1 fruit fly cellular context compared by ENCODE assay signal in the genomic region with DNA sequence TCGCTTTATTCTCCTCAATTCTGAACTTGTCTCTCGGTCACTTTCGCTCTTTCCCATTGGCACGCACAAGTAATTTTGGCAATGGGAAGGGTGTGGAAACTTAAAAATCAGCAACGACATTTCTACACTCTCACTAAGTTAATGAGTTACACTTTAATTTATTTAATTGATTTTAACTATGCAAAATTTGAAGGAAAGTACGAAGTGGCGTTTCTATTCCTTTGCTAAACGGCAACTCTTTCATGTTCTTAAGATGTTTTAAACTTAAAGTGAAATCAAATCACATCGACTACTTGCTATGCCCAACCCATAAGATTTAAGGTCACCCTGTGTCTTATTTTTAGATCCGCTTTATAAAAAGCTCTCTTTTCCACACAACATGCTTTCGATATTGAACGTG.
TF ChIP-seq lines count a peak whose summit lies in the region.

No protein-coding gene starts in this region.

TF ChIP-seq in whole organism, embryonic, 481 proteins besides CTCF, POLR2A, EP300 and RAD21 (continued from another document):
- TF ChIP-seq CG5953 (GFP tag; IDR thresholded peaks at IDR 0.05; lab: Robert Waterston, UW), result 0 out of 2 replicates have a peak, but pooled peaks have one; percentile 8
- 0 out of 3 replicates have a peak, but pooled peaks have one; percentile 25 for TF ChIP-seq Mrtf (GFP tag; IDR thresholded peaks at IDR 0.05; lab: Robert Waterston, UW)
- no peak for TF ChIP-seq Side (GFP tag; optimal IDR thresholded peaks at IDR 0.05; lab: Kevin White, UChicago)
- TF ChIP-seq CG10274 (GFP tag; optimal IDR thresholded peaks at IDR 0.05; lab: Kevin White, UChicago), result no peak
- peak; percentile 72 for TF ChIP-seq Fer1 (GFP tag; optimal IDR thresholded peaks at IDR 0.05; lab: Kevin White, UChicago)
- peak; percentile 52 for TF ChIP-seq cwo (GFP tag; optimal IDR thresholded peaks at IDR 0.05; lab: Kevin White, UChicago)
- TF ChIP-seq CG14014 (GFP tag; IDR thresholded peaks at IDR 0.05; lab: Robert Waterston, UW), result peak; percentile 46; the same call in 1 of the 2 replicates
- TF ChIP-seq Sox100B (GFP tag; optimal IDR thresholded peaks at IDR 0.05; lab: Kevin White, UChicago), result peak; percentile 27
- no peak for TF ChIP-seq klu (GFP tag; IDR thresholded peaks at IDR 0.05; lab: Robert Waterston, UW)
- peak; percentile 62 for TF ChIP-seq CG30403 (GFP tag; optimal IDR thresholded peaks at IDR 0.05; lab: Kevin White, UChicago)
- TF ChIP-seq prd (optimal IDR thresholded peaks at IDR 0.05; lab: Kevin White, UChicago), result no peak
- TF ChIP-seq prd (GFP tag; IDR thresholded peaks at IDR 0.05; lab: Robert Waterston, UW), result peak; percentile 64; the same call in 2 of the 3 replicates
- peak; percentile 23 for TF ChIP-seq Antp (GFP tag; optimal IDR thresholded peaks at IDR 0.05; lab: Kevin White, UChicago)
- TF ChIP-seq da (GFP tag; optimal IDR thresholded peaks at IDR 0.05; lab: Kevin White, UChicago), result no peak
- no peak for TF ChIP-seq Ets97D (GFP tag; optimal IDR thresholded peaks at IDR 0.05; lab: Kevin White, UChicago)
- TF ChIP-seq CG15601 (tag; optimal IDR thresholded peaks at IDR 0.05; lab: Kevin White, UChicago), result no peak
- TF ChIP-seq crc (GFP tag; optimal IDR thresholded peaks at IDR 0.05; lab: Kevin White, UChicago), result peak; percentile 17
- TF ChIP-seq CG13775 (GFP tag; optimal IDR thresholded peaks at IDR 0.05; lab: Kevin White, UChicago), result peak; percentile 8
- TF ChIP-seq org-1 (GFP tag; optimal IDR thresholded peaks at IDR 0.05; lab: Kevin White, UChicago), result peak; percentile 23
- no peak for TF ChIP-seq Mes4 (GFP tag; optimal IDR thresholded peaks at IDR 0.05; lab: Kevin White, UChicago)
- TF ChIP-seq CG10543 (GFP tag; optimal IDR thresholded peaks at IDR 0.05; lab: Kevin White, UChicago), result peak; percentile 41
- peak; percentile 5 for TF ChIP-seq CG17829 (tag; optimal IDR thresholded peaks at IDR 0.05; lab: Kevin White, UChicago)
- peak; percentile 57; the same call in 2 of the 3 replicates for TF ChIP-seq CG14050 (GFP tag; IDR thresholded peaks at IDR 0.05; lab: Robert Waterston, UW)
- no peak for TF ChIP-seq CG11456 (GFP tag; IDR thresholded peaks at IDR 0.05; lab: Robert Waterston, UW)
- TF ChIP-seq CG11695 (GFP tag; IDR thresholded peaks at IDR 0.05; lab: Robert Waterston, UW), result peak; percentile 58; the same call in 1 of the 3 replicates
- 0 out of 3 replicates have a peak, but pooled peaks have one; percentile 46 for TF ChIP-seq ci (GFP tag; IDR thresholded peaks at IDR 0.05; lab: Robert Waterston, UW)
- 0 out of 4 replicates have a peak, but pooled peaks have one; percentile 29 for TF ChIP-seq chinmo (GFP tag; IDR thresholded peaks at IDR 0.05; lab: Robert Waterston, UW; ENCODE audit: partially characterized antibody)
- no peak for TF ChIP-seq CG10959 (GFP tag; IDR thresholded peaks at IDR 0.05; lab: Robert Waterston, UW)
- TF ChIP-seq CG8290 (GFP tag; optimal IDR thresholded peaks at IDR 0.05; lab: Kevin White, UChicago), result no peak
- TF ChIP-seq CG8290 (tag; optimal IDR thresholded peaks at IDR 0.05; lab: Kevin White, UChicago), result no peak
- peak; percentile 60; the same call in 1 of the 2 replicates for TF ChIP-seq seq (GFP tag; IDR thresholded peaks at IDR 0.05; lab: Robert Waterston, UW)
- TF ChIP-seq fd96Cb (tag; optimal IDR thresholded peaks at IDR 0.05; lab: Kevin White, UChicago), result peak; percentile 40
- 0 out of 2 replicates have a peak, but pooled peaks have one; percentile 19 for TF ChIP-seq CG6272 (GFP tag; IDR thresholded peaks at IDR 0.05; lab: Robert Waterston, UW)
- peak; percentile 71; the same call in 2 of the 3 replicates for TF ChIP-seq Dbx (GFP tag; IDR thresholded peaks at IDR 0.05; lab: Robert Waterston, UW)
- no peak for TF ChIP-seq bowl (GFP tag; IDR thresholded peaks at IDR 0.05; lab: Robert Waterston, UW)
- no peak for TF ChIP-seq CG9797 (GFP tag; optimal IDR thresholded peaks at IDR 0.05; lab: Kevin White, UChicago)
- peak; percentile 8 for TF ChIP-seq CG3163 (GFP tag; optimal IDR thresholded peaks at IDR 0.05; lab: Kevin White, UChicago)
- TF ChIP-seq CG12769 (tag; optimal IDR thresholded peaks at IDR 0.05; lab: Kevin White, UChicago), result peak; percentile 45
- peak; percentile 65 for TF ChIP-seq CoRest (tag; optimal IDR thresholded peaks at IDR 0.05; lab: Kevin White, UChicago)
- peak; percentile 45 for TF ChIP-seq HLH3B (GFP tag; IDR thresholded peaks at IDR 0.05; lab: Robert Waterston, UW)
- TF ChIP-seq mam (GFP tag; optimal IDR thresholded peaks at IDR 0.05; lab: Kevin White, UChicago), result peak; percentile 62
- no peak for TF ChIP-seq Jarid2 (GFP tag; optimal IDR thresholded peaks at IDR 0.05; lab: Kevin White, UChicago)
- peak; percentile 2 for TF ChIP-seq ATbp (GFP tag; optimal IDR thresholded peaks at IDR 0.05; lab: Kevin White, UChicago)
- no peak for TF ChIP-seq trh (GFP tag; optimal IDR thresholded peaks at IDR 0.05; lab: Kevin White, UChicago)
- TF ChIP-seq CG8478 (optimal IDR thresholded peaks at IDR 0.05; lab: Kevin White, UChicago), result no peak
- TF ChIP-seq Sox102F (GFP tag; optimal IDR thresholded peaks at IDR 0.05; lab: Kevin White, UChicago), result peak; percentile 71
- no peak for TF ChIP-seq CG13123 (GFP tag; optimal IDR thresholded peaks at IDR 0.05; lab: Kevin White, UChicago)
- peak; percentile 6 for TF ChIP-seq YL-1 (GFP tag; optimal IDR thresholded peaks at IDR 0.05; lab: Kevin White, UChicago)
- TF ChIP-seq wor (GFP tag; IDR thresholded peaks at IDR 0.05; lab: Robert Waterston, UW), result no peak
- TF ChIP-seq CG32772 (GFP tag; IDR thresholded peaks at IDR 0.05; lab: Robert Waterston, UW), result peak; percentile 44; the same call in 1 of the 2 replicates
- TF ChIP-seq ewg (GFP tag; optimal IDR thresholded peaks at IDR 0.05; lab: Kevin White, UChicago), result no peak
- TF ChIP-seq CG15269 (tag; optimal IDR thresholded peaks at IDR 0.05; lab: Kevin White, UChicago), result peak; percentile 81
- TF ChIP-seq CG1647 (GFP tag; optimal IDR thresholded peaks at IDR 0.05; lab: Kevin White, UChicago), result peak; percentile 31
- peak in 1 of 2 experiments; percentile 26 for TF ChIP-seq chif (GFP tag; optimal IDR thresholded peaks at IDR 0.05; lab: Kevin White, UChicago)
- TF ChIP-seq gem (tag; optimal IDR thresholded peaks at IDR 0.05; lab: Kevin White, UChicago), result peak; percentile 75
- no peak for TF ChIP-seq repo (GFP tag; optimal IDR thresholded peaks at IDR 0.05; lab: Kevin White, UChicago)
- peak; percentile 52; the same call in 1 of the 3 replicates for TF ChIP-seq CG7357 (GFP tag; IDR thresholded peaks at IDR 0.05; lab: Robert Waterston, UW)
- TF ChIP-seq BtbVII (GFP tag; optimal IDR thresholded peaks at IDR 0.05; lab: Kevin White, UChicago), result peak; percentile 65
- peak; percentile 31; the same call in 1 of the 2 replicates for TF ChIP-seq Oaz (GFP tag; IDR thresholded peaks at IDR 0.05; lab: Robert Waterston, UW)
- peak; percentile 28 to 49 for TF ChIP-seq Pdp1 (GFP tag; optimal IDR thresholded peaks at IDR 0.05; lab: Kevin White, UChicago)
- no peak for TF ChIP-seq CG13287 (GFP tag; IDR thresholded peaks at IDR 0.05; lab: Robert Waterston, UW; ENCODE audit: partially characterized antibody)
- TF ChIP-seq Dip3 (GFP tag; optimal IDR thresholded peaks at IDR 0.05; lab: Kevin White, UChicago), result peak; percentile 52
- TF ChIP-seq Xrp1 (GFP tag; IDR thresholded peaks at IDR 0.05; lab: Robert Waterston, UW), result peak; percentile 46; the same call in 1 of the 2 replicates
- peak; percentile 31; the same call in 1 of the 2 replicates for TF ChIP-seq ssp (GFP tag; IDR thresholded peaks at IDR 0.05; lab: Robert Waterston, UW)
- TF ChIP-seq B-H2 (GFP tag; optimal IDR thresholded peaks at IDR 0.05; lab: Kevin White, UChicago), result no peak
- TF ChIP-seq fd64A (GFP tag; optimal IDR thresholded peaks at IDR 0.05; lab: Kevin White, UChicago), result no peak
- TF ChIP-seq CG2199 (GFP tag; IDR thresholded peaks at IDR 0.05; lab: Robert Waterston, UW), result no peak
- TF ChIP-seq oc (tag; optimal IDR thresholded peaks at IDR 0.05; lab: Kevin White, UChicago), result no peak
- no peak for TF ChIP-seq stwl (tag; optimal IDR thresholded peaks at IDR 0.05; lab: Kevin White, UChicago)
- TF ChIP-seq az2 (GFP tag; optimal IDR thresholded peaks at IDR 0.05; lab: Kevin White, UChicago), result peak; percentile 28
- TF ChIP-seq CG12155 (GFP tag; optimal IDR thresholded peaks at IDR 0.05; lab: Kevin White, UChicago), result peak; percentile 41
- TF ChIP-seq CG10267 (tag; optimal IDR thresholded peaks at IDR 0.05; lab: Kevin White, UChicago), result peak; percentile 19
- no peak for TF ChIP-seq pan (optimal IDR thresholded peaks at IDR 0.05; lab: Kevin White, UChicago)
- peak in 1 of 2 experiments; percentile 76 for TF ChIP-seq pan (GFP tag; optimal IDR thresholded peaks at IDR 0.05 in 1 of 2, IDR thresholded peaks at IDR 0.05 in 1 of 2)
- TF ChIP-seq ftz-f1 (GFP tag; optimal IDR thresholded peaks at IDR 0.05; lab: Kevin White, UChicago), result no peak
- TF ChIP-seq D19B (GFP tag; optimal IDR thresholded peaks at IDR 0.05; lab: Kevin White, UChicago), result peak; percentile 34
- TF ChIP-seq Spps (tag; optimal IDR thresholded peaks at IDR 0.05; lab: Kevin White, UChicago), result no peak
- peak; percentile 31; the same call in 1 of the 2 replicates for TF ChIP-seq danr (GFP tag; IDR thresholded peaks at IDR 0.05; lab: Robert Waterston, UW)
- peak; percentile 1 for TF ChIP-seq CG4854 (GFP tag; optimal IDR thresholded peaks at IDR 0.05; lab: Kevin White, UChicago)
- TF ChIP-seq dysf (GFP tag; IDR thresholded peaks at IDR 0.05; lab: Robert Waterston, UW), result peak; percentile 85; the same call in 2 of the 3 replicates
- TF ChIP-seq Hmr (GFP tag; optimal IDR thresholded peaks at IDR 0.05; lab: Kevin White, UChicago), result peak; percentile 65
- no peak for TF ChIP-seq GATAe (GFP tag; conservative IDR thresholded peaks at IDR 0.05; lab: Robert Waterston, UW)
- TF ChIP-seq sens (GFP tag; lab: Kevin White, UChicago), result peak; percentile 81
- TF ChIP-seq CG5180 (GFP tag; optimal IDR thresholded peaks at IDR 0.05; lab: Kevin White, UChicago), result peak; percentile 2
- peak; percentile 25 for TF ChIP-seq CG6765 (GFP tag; optimal IDR thresholded peaks at IDR 0.05; lab: Kevin White, UChicago)
- TF ChIP-seq ro (GFP tag; IDR thresholded peaks at IDR 0.05; lab: Robert Waterston, UW), result no peak
